Fruit fly (Drosophila melanogaster) whole organism, embryonic: ENCODE results near the gene Cpr11A.
A peak's percentile ranks its signal among the peaks of the same experiment; 100 is the strongest.

Experiments used
- ATbp ChIP-seq: fragments of 200-800 bp; sonication (Bioruptor generic); optimal IDR thresholded peaks from 2 replicates; lab custom pipeline; 2017; ENCODE audit warnings: missing biosample characterization, mild to moderate bottlenecking, missing genetic modification characterization, missing genetic modification reagents
- Abd-B ChIP-seq: fragments of 200-800 bp; sonication (Bioruptor generic); optimal IDR thresholded peaks from 2 replicates; lab custom pipeline; 2018; ENCODE audit warnings: missing biosample characterization, mild to moderate bottlenecking, missing genetic modification characterization, moderate library complexity
- Bdp1 ChIP-seq: fragments of 200-800 bp; sonication (Bioruptor generic); optimal IDR thresholded peaks from 3 replicates; lab custom pipeline; 2016; ENCODE audit warnings: missing biosample characterization, missing genetic modification characterization
- CG10543 ChIP-seq: fragments of 200-800 bp; sonication (Bioruptor generic); optimal IDR thresholded peaks from 3 replicates; lab custom pipeline; 2017; ENCODE audit warnings: missing biosample characterization, mild to moderate bottlenecking, missing genetic modification characterization, moderate library complexity
- CG10654 ChIP-seq: fragments of 200-800 bp; sonication (Bioruptor generic); optimal IDR thresholded peaks from 2 replicates; lab custom pipeline; 2016; ENCODE audit warnings: missing biosample characterization, missing genetic modification characterization
- CG11398 ChIP-seq: fragments of 200-800 bp; sonication (Bioruptor generic); optimal IDR thresholded peaks from 2 replicates; lab custom pipeline; 2016; ENCODE audit warnings: missing biosample characterization, missing genetic modification characterization
- CG13296 ChIP-seq: fragments of 200-800 bp; sonication (Bioruptor generic); optimal IDR thresholded peaks from 3 replicates; lab custom pipeline; 2018; ENCODE audit warnings: missing biosample characterization, mild to moderate bottlenecking, missing genetic modification characterization
- CG14441 ChIP-seq: fragments of 200-800 bp; sonication (Bioruptor generic); IDR thresholded peaks from 2 replicates; pipeline ENCODE4 v1.3.6; 2022; ENCODE audit warnings: missing biosample characterization, missing genetic modification characterization
- CG15479 ChIP-seq: fragments of 200-800 bp; sonication (Bioruptor generic); optimal IDR thresholded peaks from 3 replicates; lab custom pipeline; 2019; ENCODE audit warnings: missing biosample characterization, mild to moderate bottlenecking, missing genetic modification characterization, moderate library complexity
- CG1603 ChIP-seq: fragments of 200-800 bp; sonication (Bioruptor generic); optimal IDR thresholded peaks from 2 replicates; lab custom pipeline; 2019; ENCODE audit warnings: missing biosample characterization, mild to moderate bottlenecking, missing genetic modification characterization, moderate library complexity
- CG17385 ChIP-seq: fragments of 200-800 bp; sonication (Bioruptor generic); optimal IDR thresholded peaks from 3 replicates; lab custom pipeline; 2018; ENCODE audit warnings: missing biosample characterization, mild to moderate bottlenecking, missing genetic modification characterization
- CG1792 ChIP-seq: fragments of 200-800 bp; sonication (Bioruptor generic); optimal IDR thresholded peaks from 2 replicates; lab custom pipeline; 2016; ENCODE audit warnings: missing biosample characterization, missing genetic modification characterization
- CG18764 ChIP-seq: fragments of 200-800 bp; sonication (Bioruptor generic); optimal IDR thresholded peaks from 3 replicates; lab custom pipeline; 2016; ENCODE audit warnings: missing biosample characterization, missing genetic modification characterization
- CG3281 ChIP-seq: fragments of 200-800 bp; sonication (Bioruptor generic); optimal IDR thresholded peaks from 3 replicates; lab custom pipeline; 2017; ENCODE audit warnings: missing biosample characterization, mild to moderate bottlenecking, missing genetic modification characterization
- CG3995 ChIP-seq: fragments of 200-800 bp; sonication (Bioruptor generic); optimal IDR thresholded peaks from 3 replicates; lab custom pipeline; 2016; ENCODE audit warnings: missing biosample characterization, missing genetic modification characterization
- CG4820 ChIP-seq: fragments of 200-800 bp; sonication (Bioruptor generic); optimal IDR thresholded peaks from 3 replicates; lab custom pipeline; 2016; ENCODE audit warnings: missing biosample characterization, missing genetic modification characterization
- CG6683 ChIP-seq: fragments of 200-800 bp; sonication (Bioruptor generic); optimal IDR thresholded peaks from 2 replicates; lab custom pipeline; 2017; ENCODE audit warnings: missing biosample characterization, mild to moderate bottlenecking, missing genetic modification characterization, missing genetic modification reagents
- CG6854 ChIP-seq: fragments of 200-800 bp; sonication (Bioruptor generic); optimal IDR thresholded peaks from 3 replicates; lab custom pipeline; 2017; ENCODE audit warnings: missing biosample characterization, mild to moderate bottlenecking, missing genetic modification characterization
- CG7556 ChIP-seq: fragments of 200-800 bp; sonication (Bioruptor generic); optimal IDR thresholded peaks from 2 replicates; lab custom pipeline; 2017; ENCODE audit warnings: missing biosample characterization, mild to moderate bottlenecking, missing genetic modification characterization
- CG9437 ChIP-seq: fragments of 200-800 bp; sonication (Bioruptor generic); optimal IDR thresholded peaks from 2 replicates; lab custom pipeline; 2018; ENCODE audit warnings: missing biosample characterization, mild to moderate bottlenecking, missing genetic modification characterization
- D19B ChIP-seq: fragments of 200-800 bp; sonication (Bioruptor generic); optimal IDR thresholded peaks from 2 replicates; lab custom pipeline; 2017; ENCODE audit warnings: missing biosample characterization, mild to moderate bottlenecking, missing genetic modification characterization
- Dip3 ChIP-seq: fragments of 200-800 bp; sonication (Bioruptor generic); optimal IDR thresholded peaks from 3 replicates; lab custom pipeline; 2016; ENCODE audit warnings: missing biosample characterization, missing genetic modification characterization
- Dref ChIP-seq: fragments of 200-800 bp; sonication (Bioruptor generic); IDR thresholded peaks from 2 replicates; pipeline ENCODE4 v1.3.6; 2022; ENCODE audit warnings: missing biosample characterization, missing genetic modification characterization
- Eip74EF ChIP-seq, 2 experiments: fragments of 200-800 bp in 1 of 2; fragments of >200 bp in 1 of 2; sonication (Bioruptor generic) in 1 of 2; optimal IDR thresholded peaks; 2 replicates each; lab custom pipeline; 2017 to 2019; ENCODE audit warnings: missing biosample characterization in 2 of 2, missing genetic modification characterization in 2 of 2, mild to moderate bottlenecking in 1 of 2, moderate library complexity in 1 of 2
- Hmx ChIP-seq: fragments of 200-800 bp; sonication (Bioruptor generic); optimal IDR thresholded peaks from 2 replicates; lab custom pipeline; 2016; ENCODE audit warnings: missing biosample characterization, missing genetic modification characterization
- Mrtf ChIP-seq: fragments of 200-800 bp; sonication (Bioruptor generic); IDR thresholded peaks from 3 replicates; pipeline ENCODE4 v1.3.6; 2022; ENCODE audit warnings: missing biosample characterization, missing genetic modification characterization
- NC2β ChIP-seq: fragments of 200-800 bp; sonication (Bioruptor generic); optimal IDR thresholded peaks from 2 replicates; lab custom pipeline; 2016; ENCODE audit warnings: missing biosample characterization, missing genetic modification characterization
- Nf-YA ChIP-seq: fragments of 200-800 bp; sonication (Bioruptor generic); IDR thresholded peaks from 2 replicates; pipeline ENCODE4 v1.3.6; 2022; ENCODE audit warnings: missing biosample characterization, missing genetic modification characterization
- Nf-YC ChIP-seq: fragments of 200-800 bp; optimal IDR thresholded peaks from 3 replicates; lab custom pipeline; 2019; ENCODE audit warnings: missing biosample characterization, mild to moderate bottlenecking, missing genetic modification characterization, moderate library complexity
- Pdp1 ChIP-seq, 2 experiments: fragments of 200-800 bp; sonication (Bioruptor generic); optimal IDR thresholded peaks; 3 replicates each; lab custom pipeline; 2016; ENCODE audit warnings: missing biosample characterization in 2 of 2, missing genetic modification characterization in 2 of 2, mild to moderate bottlenecking in 1 of 2, moderate library complexity in 1 of 2
- Ravus ChIP-seq: fragments of 200-800 bp; sonication (Bioruptor generic); IDR thresholded peaks from 2 replicates; pipeline ENCODE4 v1.3.6; 2022; ENCODE audit warnings: missing biosample characterization, missing genetic modification characterization
- Tbp ChIP-seq: fragments of >200 bp; optimal IDR thresholded peaks from 2 replicates; lab custom pipeline; 2018; ENCODE audit warnings: missing biosample characterization, missing genetic modification characterization
- az2 ChIP-seq: fragments of 200-800 bp; sonication (Bioruptor generic); optimal IDR thresholded peaks from 3 replicates; lab custom pipeline; 2016; ENCODE audit warnings: missing biosample characterization, missing genetic modification characterization
- br ChIP-seq: fragments of >200 bp; optimal IDR thresholded peaks from 2 replicates; lab custom pipeline; 2017
- crc ChIP-seq: fragments of 200-800 bp; sonication (Bioruptor generic); optimal IDR thresholded peaks from 2 replicates; lab custom pipeline; 2016; ENCODE audit warnings: missing biosample characterization, missing genetic modification characterization
- dimm ChIP-seq: fragments of 200-800 bp; sonication (Bioruptor generic); IDR thresholded peaks from 2 replicates; pipeline ENCODE4 v1.3.6; 2022; ENCODE audit warnings: missing biosample characterization, missing genetic modification characterization
- dmrt99B ChIP-seq: fragments of 200-800 bp; sonication (Bioruptor generic); optimal IDR thresholded peaks from 2 replicates; lab custom pipeline; 2018; ENCODE audit warnings: missing biosample characterization, mild to moderate bottlenecking, missing genetic modification characterization, moderate library complexity
- ftz-f1 ChIP-seq: fragments of 200-800 bp; sonication (Bioruptor generic); optimal IDR thresholded peaks from 2 replicates; lab custom pipeline; 2016; ENCODE audit warnings: missing biosample characterization, missing genetic modification characterization
- fu2 ChIP-seq: fragments of 200-800 bp; sonication (Bioruptor generic); optimal IDR thresholded peaks from 2 replicates; lab custom pipeline; 2016; ENCODE audit warnings: missing biosample characterization, missing genetic modification characterization
- gsb-n ChIP-seq: fragments of 200-800 bp; sonication (Bioruptor generic); optimal IDR thresholded peaks from 3 replicates; lab custom pipeline; 2018; ENCODE audit warnings: missing biosample characterization, mild to moderate bottlenecking, missing genetic modification characterization
- ham ChIP-seq: fragments of 200-800 bp; sonication (Bioruptor generic); IDR thresholded peaks from 2 replicates; pipeline ENCODE4 v1.3.6; 2022; ENCODE audit warnings: missing biosample characterization, missing genetic modification characterization
- kni ChIP-seq: fragments of 200-800 bp; sonication (Bioruptor generic); optimal IDR thresholded peaks from 3 replicates; lab custom pipeline; 2017; ENCODE audit warnings: mild to moderate bottlenecking, missing biosample characterization, missing genetic modification reagents, missing genetic modification characterization
- phol ChIP-seq: fragments of 200-800 bp; sonication (Bioruptor generic); optimal IDR thresholded peaks from 3 replicates; lab custom pipeline; 2018; ENCODE audit warnings: missing biosample characterization, mild to moderate bottlenecking, missing genetic modification characterization, moderate library complexity
- psq ChIP-seq: fragments of 200-800 bp; sonication (Bioruptor generic); optimal IDR thresholded peaks from 2 replicates; lab custom pipeline; 2017; ENCODE audit warnings: missing biosample characterization, missing genetic modification characterization
- sima ChIP-seq: fragments of 200-800 bp; sonication (Bioruptor generic); optimal IDR thresholded peaks from 2 replicates; lab custom pipeline; 2016; ENCODE audit warnings: missing biosample characterization, missing genetic modification characterization
- slp2 ChIP-seq: fragments of 200-800 bp; sonication (Bioruptor generic); optimal IDR thresholded peaks from 2 replicates; lab custom pipeline; 2016; ENCODE audit warnings: missing biosample characterization, missing genetic modification characterization
- sr ChIP-seq: fragments of 200-800 bp; sonication (Bioruptor generic); IDR thresholded peaks from 3 replicates; pipeline ENCODE4 v1.3.6; 2022; ENCODE audit warnings: missing biosample characterization, missing genetic modification characterization
- sug ChIP-seq: fragments of 200-800 bp; optimal IDR thresholded peaks from 2 replicates; lab custom pipeline; 2019; ENCODE audit warnings: missing biosample characterization, mild to moderate bottlenecking, missing genetic modification characterization, moderate library complexity
- z ChIP-seq: fragments of 200-800 bp; sonication (Bioruptor generic); IDR thresholded peaks from 3 replicates; pipeline ENCODE4 v1.3.6; 2022; ENCODE audit warnings: missing biosample characterization, missing genetic modification characterization
- zen ChIP-seq: fragments of 200-800 bp; sonication (Bioruptor generic); optimal IDR thresholded peaks from 3 replicates; lab custom pipeline; 2018; ENCODE audit warnings: missing biosample characterization, mild to moderate bottlenecking, missing genetic modification characterization, moderate library complexity
- zf30C ChIP-seq: fragments of 200-800 bp; sonication (Bioruptor generic); optimal IDR thresholded peaks from 3 replicates; lab custom pipeline; 2018; ENCODE audit warnings: missing biosample characterization, mild to moderate bottlenecking, missing genetic modification characterization

The Cpr11A gene

dm6 chrX:12472244-12472736 lies 14.5 kb upstream of the Cpr11A start (continued):
- peak; percentile 90 for TF ChIP-seq ATbp (GFP tag; lab: Kevin White, UChicago)
- peak; percentile 35 for TF ChIP-seq kni (GFP tag; lab: Kevin White, UChicago)
- TF ChIP-seq gsb-n (tag; lab: Kevin White, UChicago) = peak; percentile 85
- TF ChIP-seq Mrtf = peak; percentile 89; the same call in 2 of the 3 replicates
- peak; percentile 70 to 81 for TF ChIP-seq Pdp1 (GFP tag; optimal IDR thresholded peaks at IDR 0.05; lab: Kevin White, UChicago)
- peak; percentile 88 for TF ChIP-seq CG6683 (GFP tag; lab: Kevin White, UChicago)
- TF ChIP-seq zen = peak; percentile 90
- peak; percentile 60 for TF ChIP-seq psq (GFP tag; lab: Kevin White, UChicago)
- peak; percentile 95 for TF ChIP-seq CG13296 (GFP tag; lab: Kevin White, UChicago)
- peak; percentile 36 for TF ChIP-seq ftz-f1
- no peak for TF ChIP-seq crc (GFP tag; lab: Kevin White, UChicago)
- TF ChIP-seq sima (GFP tag; lab: Kevin White, UChicago) = peak; percentile 41
- TF ChIP-seq CG4820 (GFP tag; lab: Kevin White, UChicago) = peak; percentile 90
- peak; percentile 88 for TF ChIP-seq Nf-YA (GFP tag; lab: Robert Waterston, UW)
- TF ChIP-seq Dref (GFP tag; lab: Robert Waterston, UW) = no peak
- TF ChIP-seq Dip3 (GFP tag; lab: Kevin White, UChicago) = peak; percentile 78
- peak; percentile 91 for TF ChIP-seq CG9437
- TF ChIP-seq CG7556 (GFP tag; lab: Kevin White, UChicago) = peak; percentile 95
- peak; percentile 89 for TF ChIP-seq CG17385 (GFP tag; lab: Kevin White, UChicago)
- TF ChIP-seq CG6854 = peak; percentile 92
- peak; percentile 88 for TF ChIP-seq zf30C
- TF ChIP-seq fu2 = peak; percentile 55
- peak; percentile 92 for TF ChIP-seq az2 (GFP tag; lab: Kevin White, UChicago)
- TF ChIP-seq Tbp (GFP tag; lab: Kevin White, UChicago) = no peak
- peak; percentile 95 for TF ChIP-seq CG10543
- TF ChIP-seq Hmx (GFP tag; lab: Kevin White, UChicago) = peak; percentile 76
- peak; percentile 83 for TF ChIP-seq D19B (GFP tag; lab: Kevin White, UChicago)
- TF ChIP-seq Eip74EF (GFP tag; optimal IDR thresholded peaks at IDR 0.05; lab: Kevin White, UChicago) = peak in 1 of 2 experiments; percentile 93
- peak; percentile 65; the same call in 1 of the 3 replicates for TF ChIP-seq sr (GFP tag; lab: Robert Waterston, UW)
- peak; percentile 88 for TF ChIP-seq CG10654 (GFP tag; lab: Kevin White, UChicago)
- peak; percentile 68 for TF ChIP-seq CG18764
- peak; percentile 95 for TF ChIP-seq CG14441 (GFP tag; lab: Robert Waterston, UW)
- peak; percentile 38 for TF ChIP-seq NC2β
- TF ChIP-seq dimm (GFP tag; lab: Robert Waterston, UW) = peak; percentile 85
- TF ChIP-seq CG15479 (GFP tag; lab: Kevin White, UChicago) = peak; percentile 26
- TF ChIP-seq CG11398 (GFP tag; lab: Kevin White, UChicago) = no peak
- peak; percentile 87 for TF ChIP-seq Nf-YC (tag; lab: Kevin White, UChicago)
- TF ChIP-seq ham (GFP tag; lab: Robert Waterston, UW) = peak; percentile 84
- TF ChIP-seq sug (tag; lab: Kevin White, UChicago) = peak; percentile 94
- peak; percentile 72 for TF ChIP-seq CG3995 (GFP tag; lab: Kevin White, UChicago)
- no peak for TF ChIP-seq br (lab: Kevin White, UChicago)
- TF ChIP-seq CG1792 (GFP tag; lab: Kevin White, UChicago) = peak; percentile 12
- peak; percentile 93 for TF ChIP-seq phol (tag; lab: Kevin White, UChicago)
- TF ChIP-seq Abd-B (GFP tag; lab: Kevin White, UChicago) = peak; percentile 94
- TF ChIP-seq CG1603 = peak; percentile 86
- TF ChIP-seq z = no peak
- TF ChIP-seq Ravus (GFP tag; lab: Robert Waterston, UW) = peak; percentile 90
- TF ChIP-seq CG3281 (GFP tag; lab: Kevin White, UChicago) = peak; percentile 96
- peak; percentile 97 for TF ChIP-seq dmrt99B (tag; lab: Kevin White, UChicago)
- TF ChIP-seq Bdp1 (GFP tag; lab: Kevin White, UChicago) = peak; percentile 59
- no peak for TF ChIP-seq slp2 (GFP tag; lab: Kevin White, UChicago)
